Fruit fly (Drosophila melanogaster) whole organism, pupa: ENCODE data around the gene Dic61B.
A peak's percentile ranks its signal among the peaks of the same experiment; 100 is the strongest.

Experiments
- CG10348 ChIP-seq: fragments of 200-800 bp; sonication (Bioruptor generic); IDR thresholded peaks from 2 replicates; pipeline ENCODE4 v1.3.6; 2022; ENCODE audit warnings: missing biosample characterization, missing genetic modification characterization
- CG12605 ChIP-seq: fragments of 200-800 bp; sonication (Bioruptor generic); IDR thresholded peaks from 2 replicates; pipeline ENCODE4 v1.3.6; 2022; ENCODE audit warnings: missing biosample characterization, missing genetic modification characterization
- CG13204 ChIP-seq: fragments of 200-800 bp; sonication (Bioruptor generic); optimal IDR thresholded peaks from 2 replicates; lab custom pipeline; 2018; ENCODE audit warnings: missing biosample characterization, mild to moderate bottlenecking, missing genetic modification characterization, moderate library complexity
- CG14655 ChIP-seq: fragments of 200-800 bp; sonication (Bioruptor generic); optimal IDR thresholded peaks from 3 replicates; lab custom pipeline; 2017; ENCODE audit warnings: mild to moderate bottlenecking, missing biosample characterization, missing genetic modification reagents, missing genetic modification characterization
- CG15710 ChIP-seq: fragments of 200-800 bp; sonication (Bioruptor generic); optimal IDR thresholded peaks from 2 replicates; lab custom pipeline; 2018; ENCODE audit warnings: missing biosample characterization, mild to moderate bottlenecking, missing genetic modification characterization, moderate library complexity
- CG17806 ChIP-seq: fragments of 200-800 bp; sonication (Bioruptor generic); optimal IDR thresholded peaks from 2 replicates; lab custom pipeline; 2018; ENCODE audit warnings: missing biosample characterization, mild to moderate bottlenecking, missing genetic modification characterization, moderate library complexity
- CG32121 ChIP-seq: fragments of 200-800 bp; sonication (Bioruptor generic); IDR thresholded peaks from 2 replicates; pipeline ENCODE4 v1.3.6; 2022; ENCODE audit warnings: missing biosample characterization, missing genetic modification characterization
- CG4496 ChIP-seq: fragments of 200-800 bp; sonication (Bioruptor generic); IDR thresholded peaks from 3 replicates; pipeline ENCODE4 v1.3.6; 2022; ENCODE audit warnings: missing biosample characterization, missing genetic modification characterization
- CG8159 ChIP-seq: fragments of 200-800 bp; sonication (Bioruptor generic); optimal IDR thresholded peaks from 3 replicates; lab custom pipeline; 2018; ENCODE audit warnings: missing biosample characterization, mild to moderate bottlenecking, missing genetic modification characterization, moderate library complexity
- CG8301 ChIP-seq: fragments of 200-800 bp; sonication (Bioruptor generic); optimal IDR thresholded peaks from 2 replicates; lab custom pipeline; 2018; ENCODE audit warnings: missing biosample characterization, mild to moderate bottlenecking, missing genetic modification characterization
- CG9948 ChIP-seq: fragments of 200-800 bp; sonication (Bioruptor generic); optimal IDR thresholded peaks from 2 replicates; lab custom pipeline; 2018; ENCODE audit warnings: missing biosample characterization, mild to moderate bottlenecking, missing genetic modification characterization, moderate library complexity
- D1 ChIP-seq: fragments of 200-800 bp; sonication (Bioruptor generic); optimal IDR thresholded peaks from 2 replicates; lab custom pipeline; 2018; ENCODE audit warnings: missing biosample characterization, mild to moderate bottlenecking, missing genetic modification characterization, moderate library complexity
- EcR ChIP-seq: fragments of 200-800 bp; sonication (Bioruptor generic); optimal IDR thresholded peaks from 3 replicates; lab custom pipeline; 2019; ENCODE audit warnings: missing biosample characterization, missing genetic modification characterization, mild to moderate bottlenecking, moderate library complexity, missing genetic modification reagents
- Ets98B ChIP-seq: fragments of 200-800 bp; sonication (Bioruptor generic); IDR thresholded peaks from 2 replicates; pipeline ENCODE4 v1.3.6; 2022; ENCODE audit warnings: missing biosample characterization, missing genetic modification characterization
- Pif1A ChIP-seq: fragments of 200-800 bp; sonication (Bioruptor generic); optimal IDR thresholded peaks from 3 replicates; lab custom pipeline; 2016; ENCODE audit warnings: missing biosample characterization, missing genetic modification characterization
- Pif1B ChIP-seq: fragments of 200-800 bp; sonication (Bioruptor generic); optimal IDR thresholded peaks from 3 replicates; lab custom pipeline; 2016; ENCODE audit warnings: missing biosample characterization, missing genetic modification characterization
- Snoo ChIP-seq: fragments of 200-800 bp; sonication (Bioruptor generic); optimal IDR thresholded peaks from 3 replicates; lab custom pipeline; 2017; ENCODE audit warnings: missing biosample characterization, mild to moderate bottlenecking, missing genetic modification characterization, inconsistent platforms
- fd96Ca ChIP-seq: fragments of 200-800 bp; sonication (Bioruptor generic); IDR thresholded peaks from 3 replicates; pipeline ENCODE4 v1.3.6; 2022; ENCODE audit warnings: missing biosample characterization, missing genetic modification characterization
- gl ChIP-seq: fragments of 200-800 bp; sonication (Bioruptor generic); optimal IDR thresholded peaks from 2 replicates; lab custom pipeline; 2018; ENCODE audit warnings: missing biosample characterization, mild to moderate bottlenecking, missing genetic modification characterization
- rn ChIP-seq: fragments of 200-800 bp; sonication (Bioruptor generic); IDR thresholded peaks from 2 replicates; pipeline ENCODE4 v1.3.6; 2022; ENCODE audit warnings: missing biosample characterization, missing genetic modification characterization

The Dic61B gene

DNA sequence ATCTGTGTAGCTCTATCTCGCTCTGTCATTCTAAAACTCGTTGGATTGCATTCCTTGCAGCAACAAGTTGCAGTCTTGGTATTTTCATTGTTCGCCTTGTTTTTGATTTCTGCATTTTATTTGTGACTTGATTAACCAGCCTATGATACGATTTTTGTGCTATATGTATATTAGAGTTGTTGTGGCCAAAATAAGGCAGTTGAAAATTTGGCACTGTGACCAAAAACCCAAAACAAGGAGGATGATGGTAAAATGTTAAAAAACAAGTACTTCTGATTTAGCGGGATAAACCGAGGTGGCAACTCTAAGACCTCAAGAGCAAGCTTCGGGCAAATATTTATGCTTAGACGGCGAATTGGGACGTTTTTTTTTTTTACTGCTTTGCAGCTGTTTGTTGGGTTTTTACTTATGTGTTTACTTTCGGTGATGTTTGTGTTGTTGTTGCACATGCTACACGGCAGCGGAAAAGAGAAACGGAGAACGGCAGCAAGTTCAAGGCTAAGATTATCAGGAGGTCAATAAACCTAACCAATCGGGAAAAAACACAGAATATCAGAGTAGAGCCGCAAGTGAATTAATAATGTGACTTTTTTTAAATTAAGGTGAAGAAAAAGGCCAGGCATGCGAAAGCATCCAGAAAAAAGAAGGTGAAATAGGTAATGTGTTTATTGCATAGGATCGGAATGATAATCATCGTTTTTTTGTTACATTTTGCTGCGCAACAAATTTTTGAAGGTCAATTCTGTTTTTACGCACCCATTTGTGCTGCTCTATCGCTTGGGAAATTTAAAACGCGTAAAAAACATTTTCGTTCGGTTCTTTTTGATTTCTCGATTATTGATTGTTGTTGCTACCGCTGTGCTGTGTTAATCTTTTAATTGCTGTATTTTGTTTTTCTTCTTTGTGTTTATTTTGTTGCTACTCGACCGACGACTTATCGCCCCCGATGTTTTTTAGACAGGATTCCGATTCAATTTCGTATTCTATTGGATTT lies 12.5 kb downstream of the Dic61B start:
- TF ChIP-seq CG12605 (GFP tag; lab: Robert Waterston, UW), result no peak
- TF ChIP-seq Ets98B (GFP tag; lab: Robert Waterston, UW), result no peak
- TF ChIP-seq EcR (GFP tag; lab: Kevin White, UChicago), result peak; percentile 94
- peak; percentile 39 for TF ChIP-seq CG8159 (tag; lab: Kevin White, UChicago)
- peak; percentile 30 for TF ChIP-seq CG17806
- peak; percentile 21 for TF ChIP-seq gl (tag; lab: Kevin White, UChicago)
- TF ChIP-seq D1 (tag; lab: Kevin White, UChicago), result peak; percentile 16
- TF ChIP-seq, all 21 proteins: peak for 5

DNA sequence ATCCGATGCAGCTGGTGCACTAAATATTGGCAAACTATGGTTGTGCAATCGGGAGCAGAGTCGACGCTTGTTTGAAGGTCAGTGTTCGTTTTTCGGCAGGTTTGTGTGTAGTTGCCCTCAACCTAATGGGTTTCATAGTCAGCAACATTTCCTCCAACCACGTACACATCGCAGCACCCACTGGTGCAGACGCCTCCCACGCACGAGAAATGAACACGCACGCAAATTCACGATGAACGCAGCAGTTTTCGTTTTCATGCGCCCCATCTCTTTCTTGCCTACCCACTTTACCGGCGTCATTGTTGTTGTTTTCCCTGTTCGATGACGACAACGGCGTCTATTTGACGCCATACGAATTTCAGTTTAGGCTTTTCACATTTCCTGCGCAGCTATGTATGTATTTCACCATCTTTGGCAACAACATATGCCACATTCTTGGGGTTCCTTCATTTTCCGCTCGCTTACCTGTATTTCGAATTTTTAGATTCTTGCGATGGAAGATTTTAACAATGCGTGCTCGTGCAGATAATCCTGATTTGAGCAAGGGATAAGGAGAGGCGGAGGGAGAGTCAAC lies 14.7 kb downstream of the Dic61B start:
- no peak for TF ChIP-seq CG15710 (tag; lab: Kevin White, UChicago)
- TF ChIP-seq rn, result no peak
- TF ChIP-seq fd96Ca (GFP tag; lab: Robert Waterston, UW), result no peak
- TF ChIP-seq CG32121 (GFP tag; lab: Robert Waterston, UW), result no peak
- no peak for TF ChIP-seq CG13204 (GFP tag; lab: Kevin White, UChicago)
- TF ChIP-seq gl (tag; lab: Kevin White, UChicago), result no peak

DNA sequence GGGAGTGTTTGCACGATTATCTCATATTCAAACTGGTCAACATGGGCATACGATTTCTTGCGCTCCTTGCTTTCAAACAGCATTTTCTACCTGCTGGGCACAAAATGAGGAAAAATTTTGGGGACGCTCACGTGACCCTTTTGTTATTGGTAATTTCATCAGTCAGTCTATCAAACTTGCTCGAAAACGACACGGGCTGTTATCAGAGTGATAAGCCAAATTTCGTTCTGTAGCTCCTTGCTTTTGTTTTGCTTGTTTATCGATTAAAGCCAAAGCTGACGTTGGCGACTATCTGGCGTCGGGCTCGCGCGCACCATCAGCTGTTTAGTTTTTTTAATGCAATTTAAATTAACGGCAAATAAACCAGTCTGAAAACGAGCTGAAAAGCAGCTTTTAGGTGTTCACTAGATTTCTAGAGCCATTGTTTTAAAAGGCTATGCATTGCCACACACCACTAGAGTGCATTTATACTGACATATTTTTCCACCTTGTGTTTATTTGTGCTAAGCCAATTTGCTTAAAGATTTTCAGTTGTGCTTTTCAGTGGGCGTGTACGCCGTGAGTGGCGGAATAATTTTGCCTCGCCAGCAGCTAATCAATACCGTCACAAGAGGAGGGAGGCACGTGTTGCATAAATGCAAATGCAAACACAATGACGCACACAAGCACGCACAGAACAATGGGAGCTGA lies 15.7 kb downstream of the Dic61B start:
- TF ChIP-seq CG4496 (GFP tag; lab: Robert Waterston, UW) (no peak), EcR (GFP tag; lab: Kevin White, UChicago) (no peak), CG32121 (GFP tag; lab: Robert Waterston, UW) (no peak), CG10348 (no peak), CG15710 (tag; lab: Kevin White, UChicago) (no peak), rn (no peak), CG17806 (no peak)

DNA sequence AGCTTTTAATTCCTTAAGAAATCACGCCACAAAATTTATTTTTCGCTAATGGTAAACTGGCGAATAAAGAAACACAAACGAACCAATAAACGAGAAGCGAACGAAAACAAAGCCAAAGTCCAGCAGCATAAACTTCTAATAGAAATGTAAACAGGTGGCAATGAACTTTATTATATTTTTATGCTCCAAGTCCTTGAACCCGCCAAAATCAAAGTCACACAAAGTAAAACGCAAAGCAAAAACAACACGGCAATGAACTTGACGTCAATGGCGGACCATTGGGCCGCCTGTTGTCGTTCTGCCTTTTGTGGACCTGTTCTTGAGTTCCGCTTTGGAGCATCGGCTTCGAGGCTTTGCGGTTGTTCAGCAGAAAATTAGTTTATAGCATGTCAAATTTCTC lies 17.5 kb downstream of the Dic61B start:
- TF ChIP-seq Snoo (no peak), EcR (GFP tag; lab: Kevin White, UChicago) (peak; percentile 89)

DNA sequence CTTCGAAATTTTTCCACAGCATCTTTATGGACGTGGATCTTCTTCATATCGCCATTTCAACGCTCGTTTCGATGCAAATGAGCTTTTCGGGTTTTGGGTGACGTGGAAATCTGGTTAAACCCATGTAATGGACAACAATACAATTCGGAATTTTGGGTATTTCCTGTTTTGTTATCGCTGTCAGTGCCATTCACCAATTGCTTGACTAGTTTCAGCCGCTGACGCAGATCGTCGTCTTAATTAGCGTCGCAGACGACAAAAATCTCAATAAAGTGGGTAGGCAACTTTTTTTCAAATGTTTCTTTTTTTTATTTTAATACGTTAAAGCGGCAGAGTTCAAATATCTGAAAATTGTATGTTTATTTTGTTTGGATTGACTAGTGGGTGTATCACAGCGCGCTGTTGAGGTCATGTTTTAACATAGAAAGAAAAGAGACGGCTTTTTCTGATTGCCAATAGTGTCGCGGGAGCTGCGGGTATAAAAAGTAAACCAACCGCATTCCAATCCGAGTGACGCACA lies 18.5 kb downstream of the Dic61B start:
- no peak for TF ChIP-seq CG32121 (GFP tag; lab: Robert Waterston, UW)
- TF ChIP-seq D1 (tag; lab: Kevin White, UChicago), result no peak
- no peak for TF ChIP-seq CG10348
- no peak for TF ChIP-seq Pif1B (GFP tag; lab: Kevin White, UChicago)
- no peak for TF ChIP-seq Ets98B (GFP tag; lab: Robert Waterston, UW)
- TF ChIP-seq CG9948 (tag; lab: Kevin White, UChicago), result no peak
- no peak for TF ChIP-seq EcR (GFP tag; lab: Kevin White, UChicago)
- TF ChIP-seq Pif1A, result no peak
- no peak for TF ChIP-seq CG17806
- TF ChIP-seq, all 21 proteins: peak for 0

DNA sequence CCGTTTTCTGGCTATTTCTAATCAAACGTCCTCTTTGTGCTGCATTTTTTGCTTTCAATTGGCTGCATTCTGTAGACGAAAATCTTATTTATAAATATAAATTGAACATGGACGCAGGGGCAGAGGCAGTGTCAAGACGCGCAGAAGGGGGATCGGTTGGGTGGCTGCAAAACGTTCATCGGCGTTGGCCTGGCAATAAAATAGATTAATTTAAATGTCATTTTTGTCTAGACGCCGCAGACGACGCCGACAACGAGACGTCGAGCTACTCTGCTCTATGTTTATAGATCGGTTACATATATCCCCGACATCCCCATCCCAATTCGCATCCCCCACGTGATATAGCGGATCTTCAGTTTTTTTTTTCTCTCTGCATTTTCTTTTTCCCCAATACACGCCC lies 19.0 kb downstream of the Dic61B start:
- TF ChIP-seq CG32121 (GFP tag; lab: Robert Waterston, UW) (peak; percentile 33), CG8159 (tag; lab: Kevin White, UChicago) (no peak), gl (tag; lab: Kevin White, UChicago) (no peak)
- TF ChIP-seq, all 21 proteins: peak for 1

DNA sequence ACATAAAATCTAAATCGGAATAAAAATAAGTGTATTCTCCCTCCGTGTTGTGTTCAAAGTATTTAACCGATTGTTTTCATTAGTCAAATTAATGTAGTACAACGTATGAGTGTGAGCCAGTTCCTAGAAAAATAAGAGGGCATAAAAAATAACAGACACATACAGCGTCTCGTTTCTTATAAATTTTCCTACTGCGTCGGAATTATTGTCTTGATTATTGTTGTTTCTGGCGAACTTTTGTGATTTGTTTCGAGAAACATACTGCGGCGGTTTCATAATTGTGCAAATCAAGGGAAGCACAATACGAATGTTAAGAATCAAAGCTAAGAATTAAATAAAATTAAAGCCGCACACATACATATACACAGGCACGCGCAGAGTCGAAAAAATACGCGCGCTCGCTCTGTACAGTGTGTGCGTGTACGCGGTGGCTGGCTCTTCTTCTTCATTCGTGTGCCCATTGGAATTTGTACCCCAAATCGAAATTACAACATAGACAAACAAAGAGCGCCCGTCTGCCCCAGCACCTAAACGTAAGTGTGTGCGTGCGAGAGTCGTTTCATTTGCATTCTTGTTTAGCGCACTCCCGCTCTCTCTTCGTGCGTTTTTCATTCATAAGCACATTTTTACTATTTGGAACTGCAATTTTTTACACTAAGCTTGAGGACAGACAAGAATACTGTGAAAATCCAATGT lies 20.2 kb downstream of the Dic61B start:
- peak; percentile 67 for TF ChIP-seq CG32121 (GFP tag; lab: Robert Waterston, UW)
- TF ChIP-seq EcR (GFP tag; lab: Kevin White, UChicago), result no peak
- peak; percentile 29 for TF ChIP-seq CG14655 (GFP tag; lab: Kevin White, UChicago)
- TF ChIP-seq Pif1A, result peak; percentile 18
- TF ChIP-seq Snoo, result peak; percentile 19
- peak; percentile 8 for TF ChIP-seq CG8159 (tag; lab: Kevin White, UChicago)
- TF ChIP-seq CG12605 (GFP tag; lab: Robert Waterston, UW), result peak; percentile 78
- TF ChIP-seq CG4496 (GFP tag; lab: Robert Waterston, UW), result peak; percentile 77
- no peak for TF ChIP-seq CG8301 (tag; lab: Kevin White, UChicago)
- peak; percentile 63 for TF ChIP-seq D1 (tag; lab: Kevin White, UChicago)
- TF ChIP-seq CG13204 (GFP tag; lab: Kevin White, UChicago), result peak; percentile 64
- peak; percentile 49 for TF ChIP-seq gl (tag; lab: Kevin White, UChicago)
- no peak for TF ChIP-seq Pif1B (GFP tag; lab: Kevin White, UChicago)
- no peak for TF ChIP-seq CG15710 (tag; lab: Kevin White, UChicago)
- peak; percentile 65; the same call in 2 of the 3 replicates for TF ChIP-seq fd96Ca (GFP tag; lab: Robert Waterston, UW)
- TF ChIP-seq Ets98B (GFP tag; lab: Robert Waterston, UW), result peak; percentile 66; the same call in 1 of the 2 replicates
- no peak for TF ChIP-seq CG17806
- TF ChIP-seq CG10348, result no peak
- TF ChIP-seq CG9948 (tag; lab: Kevin White, UChicago), result no peak
